Worm (Caenorhabditis elegans) whole organism, midembryonic: ENCODE measurements around the gene F19B6.1.

Source experiments
- T22C8.4 ChIP-seq: fragments of 200-800 bp; sonication (Bioruptor generic); IDR thresholded peaks from 2 replicates; pipeline ENCODE4 v1.3.6; 2022; ENCODE audit warnings: missing genetic modification characterization, missing compliant biosample characterization
- cog-1 ChIP-seq: sonication (generic microtip); optimal IDR thresholded peaks from 2 replicates; lab custom pipeline; 2016; ENCODE audit warnings: missing genetic modification characterization, missing compliant biosample characterization
- flt-1 ChIP-seq: fragments of 200-800 bp; sonication (Bioruptor generic); IDR thresholded peaks from 2 replicates; pipeline ENCODE4 v1.3.6; 2022; ENCODE audit warnings: missing genetic modification characterization, missing compliant biosample characterization
- klf-2 ChIP-seq: fragments of 200-800 bp; sonication (Bioruptor generic); conservative IDR thresholded peaks from 2 replicates; pipeline ENCODE4 v1.3.6; 2022; ENCODE audit warnings: missing genetic modification reagents, missing genetic modification characterization, missing compliant biosample characterization
- med-1 ChIP-seq: sonication (generic microtip); optimal IDR thresholded peaks from 2 replicates; lab custom pipeline; 2017; ENCODE audit warnings: missing genetic modification characterization, mild to moderate bottlenecking, missing compliant biosample characterization, antibody characterized with exemption, missing genetic modification reagents; ENCODE audit not compliant: insufficient read depth
- ref-1 ChIP-seq: fragments of 200-800 bp; sonication (Bioruptor generic); conservative IDR thresholded peaks from 2 replicates; pipeline ENCODE4 v1.3.6; 2022; ENCODE audit warnings: missing genetic modification reagents, missing genetic modification characterization, missing compliant biosample characterization
- tab-1 ChIP-seq: fragments of 200-800 bp; sonication (Bioruptor generic); IDR thresholded peaks from 2 replicates; pipeline ENCODE4 v1.3.6; 2022; ENCODE audit warnings: missing genetic modification characterization, missing compliant biosample characterization
- ztf-23 ChIP-seq: fragments of 200-800 bp; sonication (Bioruptor generic); IDR thresholded peaks from 2 replicates; pipeline ENCODE4 v1.3.6; 2022; ENCODE audit warnings: missing genetic modification reagents, missing genetic modification characterization, missing compliant biosample characterization
- ztf-29 ChIP-seq: fragments of 200-800 bp; sonication (Bioruptor generic); IDR thresholded peaks from 2 replicates; pipeline ENCODE4 v1.3.6; 2022; ENCODE audit warnings: missing genetic modification reagents, missing genetic modification characterization, missing compliant biosample characterization

F19B6.1 gene

ce11 chrIV:12335798-12336197, at the start of gene F19B6.1:
TSS of gene F19B6.1 (minus strand) at chrIV:12336075.
- TF ChIP-seq tab-1 (GFP tag; lab: Robert Waterston, UW) (no peak), ztf-23 (GFP tag; lab: Robert Waterston, UW) (no peak), ztf-29 (GFP tag; lab: Robert Waterston, UW) (no peak), ref-1 (GFP tag; lab: Robert Waterston, UW) (no peak), flt-1 (no peak), klf-2 (no peak), T22C8.4 (GFP tag; lab: Robert Waterston, UW) (no peak), cog-1 (tag; lab: Kevin White, UChicago) (no peak), med-1 (GFP tag; lab: Kevin White, UChicago) (no peak)

- TF ChIP-seq tab-1 (GFP tag; lab: Robert Waterston, UW) (no peak), klf-2 (no peak), ztf-29 (GFP tag; lab: Robert Waterston, UW) (no peak), ztf-23 (GFP tag; lab: Robert Waterston, UW) (no peak), med-1 (GFP tag; lab: Kevin White, UChicago) (no peak), ref-1 (GFP tag; lab: Robert Waterston, UW) (no peak), T22C8.4 (GFP tag; lab: Robert Waterston, UW) (no peak), cog-1 (tag; lab: Kevin White, UChicago) (no peak), flt-1 (no peak)
These were observed 49.2 kb upstream of the F19B6.1 start, which contains the start of gene F28D1.6 for ce11 chrIV:12385061-12385460. TSS of gene F28D1.6 (minus strand) at chrIV:12385161.

ce11 chrIV:12382864-12383263, 47.0 kb upstream of the F19B6.1 start, which contains the start of gene thn-2:
TSS of gene thn-2 (plus strand) at chrIV:12383170.
- TF ChIP-seq T22C8.4 (GFP tag; lab: Robert Waterston, UW), result no peak
- TF ChIP-seq ztf-23 (GFP tag; lab: Robert Waterston, UW), result no peak
- TF ChIP-seq cog-1 (tag; lab: Kevin White, UChicago), result no peak
- TF ChIP-seq tab-1 (GFP tag; lab: Robert Waterston, UW), result no peak
- no peak for TF ChIP-seq ztf-29 (GFP tag; lab: Robert Waterston, UW)
- TF ChIP-seq klf-2, result no peak
- TF ChIP-seq ref-1 (GFP tag; lab: Robert Waterston, UW), result no peak
- no peak for TF ChIP-seq med-1 (GFP tag; lab: Kevin White, UChicago)
- TF ChIP-seq flt-1, result no peak

- TF ChIP-seq ztf-23 (GFP tag; lab: Robert Waterston, UW) (no peak), tab-1 (GFP tag; lab: Robert Waterston, UW) (no peak), ztf-29 (GFP tag; lab: Robert Waterston, UW) (no peak), klf-2 (no peak), flt-1 (no peak), cog-1 (tag; lab: Kevin White, UChicago) (no peak), T22C8.4 (GFP tag; lab: Robert Waterston, UW) (no peak), ref-1 (GFP tag; lab: Robert Waterston, UW) (no peak), med-1 (GFP tag; lab: Kevin White, UChicago) (no peak)
These were observed 43.9 kb upstream of the F19B6.1 start, which contains the start of gene thn-1 for ce11 chrIV:12379784-12380183. TSS of gene thn-1 (plus strand) at chrIV:12380084.

- TF ChIP-seq cog-1 (tag; lab: Kevin White, UChicago), result no peak
- TF ChIP-seq klf-2, result no peak
- TF ChIP-seq med-1 (GFP tag; lab: Kevin White, UChicago), result no peak
- TF ChIP-seq T22C8.4 (GFP tag; lab: Robert Waterston, UW), result no peak
- no peak for TF ChIP-seq ztf-29 (GFP tag; lab: Robert Waterston, UW)
- TF ChIP-seq ref-1 (GFP tag; lab: Robert Waterston, UW), result no peak
- no peak for TF ChIP-seq tab-1 (GFP tag; lab: Robert Waterston, UW)
- TF ChIP-seq ztf-23 (GFP tag; lab: Robert Waterston, UW), result no peak
- TF ChIP-seq flt-1, result no peak
These were observed 43.0 kb upstream of the F19B6.1 start for ce11 chrIV:12378919-12379318.

ce11 chrIV:12376021-12376420, 40.1 kb upstream of the F19B6.1 start, which contains the start of gene atz-1:
TSS of gene atz-1 (minus strand) at chrIV:12376121.
- TF ChIP-seq cog-1 (tag; lab: Kevin White, UChicago) (no peak), ztf-29 (GFP tag; lab: Robert Waterston, UW) (no peak), tab-1 (GFP tag; lab: Robert Waterston, UW) (no peak), klf-2 (no peak), T22C8.4 (GFP tag; lab: Robert Waterston, UW) (no peak), ref-1 (GFP tag; lab: Robert Waterston, UW) (no peak), med-1 (GFP tag; lab: Kevin White, UChicago) (no peak), ztf-23 (GFP tag; lab: Robert Waterston, UW) (no peak), flt-1 (no peak)

ce11 chrIV:12371879-12372278, 36.0 kb upstream of the F19B6.1 start, which contains the start of gene wdr-46:
TSS of gene wdr-46 (plus strand) at chrIV:12372253.
- TF ChIP-seq tab-1 (GFP tag; lab: Robert Waterston, UW), result no peak
- peak; percentile 40 for TF ChIP-seq cog-1 (tag; lab: Kevin White, UChicago)
- TF ChIP-seq klf-2, result no peak
- no peak for TF ChIP-seq ref-1 (GFP tag; lab: Robert Waterston, UW)
- TF ChIP-seq ztf-23 (GFP tag; lab: Robert Waterston, UW), result no peak
- 0 out of 2 replicates have a peak, but pooled peaks have one; percentile 71 for TF ChIP-seq flt-1

ce11 chrIV:12371340-12371739, 35.5 kb upstream of the F19B6.1 start:
- TF ChIP-seq ref-1 (GFP tag; lab: Robert Waterston, UW), result no peak
- TF ChIP-seq ztf-23 (GFP tag; lab: Robert Waterston, UW), result no peak

ce11 chrIV:12366571-12366970, 30.7 kb upstream of the F19B6.1 start:
- TF ChIP-seq ref-1 (GFP tag; lab: Robert Waterston, UW) (no peak), tab-1 (GFP tag; lab: Robert Waterston, UW) (no peak), med-1 (GFP tag; lab: Kevin White, UChicago) (no peak)

- TF ChIP-seq ztf-29 (GFP tag; lab: Robert Waterston, UW) (peak; percentile 48; the same call in 1 of the 2 replicates), klf-2 (no peak)
These were observed 29.1 kb upstream of the F19B6.1 start for ce11 chrIV:12364964-12365363.
